Worm (Caenorhabditis elegans) whole organism, young adult: ENCODE data around the gene vha-1.

Experiments used
- B0336.3 ChIP-seq: fragments of 200-800 bp; sonication (Bioruptor generic); IDR thresholded peaks from 2 replicates; pipeline ENCODE4 v1.3.6; 2022; ENCODE audit warnings: missing genetic modification characterization, missing compliant biosample characterization
- attf-5 ChIP-seq: fragments of 200-800 bp; sonication (Bioruptor generic); optimal IDR thresholded peaks from 2 replicates; lab custom pipeline; 2018; ENCODE audit warnings: mild to moderate bottlenecking, missing genetic modification characterization, missing compliant biosample characterization

ce11 chrIII:9780665-9781304 is at the start of gene vha-1:
- TF ChIP-seq attf-5 (GFP tag; lab: Kevin White, UChicago): peak; percentile 95
- 0 out of 2 replicates have a peak, but pooled peaks have one; percentile 54 for TF ChIP-seq B0336.3
